Fruit fly (Drosophila melanogaster): ENCODE data around the gene CG6761.
A peak's percentile ranks its signal among the peaks of the same experiment; 100 is the strongest.

CG6761 gene

dm6 chr3L:9696650-9697526, 6.5 kb downstream of the CG6761 start, which contains the start of gene Prps (continued):
- peak; percentile 41 for TF ChIP-seq gsb-n (tag; optimal IDR thresholded peaks at IDR 0.05)
- TF ChIP-seq abd-A (tag; optimal IDR thresholded peaks at IDR 0.05): peak; percentile 88
- TF ChIP-seq CG11723 (GFP tag; optimal IDR thresholded peaks at IDR 0.05): peak; percentile 42
- peak; percentile 97 for TF ChIP-seq CG3163 (GFP tag; optimal IDR thresholded peaks at IDR 0.05)
- peak; percentile 81 for TF ChIP-seq ttk (GFP tag; IDR thresholded peaks at IDR 0.05)
- TF ChIP-seq btn (GFP tag; optimal IDR thresholded peaks at IDR 0.05): peak; percentile 65
- TF ChIP-seq CG3281 (GFP tag; optimal IDR thresholded peaks at IDR 0.05): peak; percentile 77
- no peak for TF ChIP-seq jigr1 (GFP tag; IDR thresholded peaks at IDR 0.05)
- TF ChIP-seq ham (GFP tag; IDR thresholded peaks at IDR 0.05): peak; percentile 18; the same call in 1 of the 2 replicates
- peak; percentile 84 for TF ChIP-seq CrebB (tag; optimal IDR thresholded peaks at IDR 0.05)
- TF ChIP-seq az2 (GFP tag; optimal IDR thresholded peaks at IDR 0.05): peak; percentile 74
- TF ChIP-seq prd (optimal IDR thresholded peaks at IDR 0.05): no peak
- peak; percentile 81 for TF ChIP-seq prd (GFP tag; IDR thresholded peaks at IDR 0.05)
- TF ChIP-seq fd64A (GFP tag; optimal IDR thresholded peaks at IDR 0.05): peak; percentile 40
- TF ChIP-seq HHEX (GFP tag; optimal IDR thresholded peaks at IDR 0.05): peak; percentile 76
- peak; percentile 68 for TF ChIP-seq Dek (tag; optimal IDR thresholded peaks at IDR 0.05)
- peak; percentile 76 for TF ChIP-seq tap (tag; optimal IDR thresholded peaks at IDR 0.05)
- peak; percentile 36 for TF ChIP-seq Abd-B (GFP tag; optimal IDR thresholded peaks at IDR 0.05)
- TF ChIP-seq ranshi (GFP tag; IDR thresholded peaks at IDR 0.05): peak; percentile 85
- TF ChIP-seq Gug (GFP tag; IDR thresholded peaks at IDR 0.05): peak; percentile 78
- TF ChIP-seq CG2199 (GFP tag; IDR thresholded peaks at IDR 0.05): no peak
- TF ChIP-seq CG34376 (GFP tag; optimal IDR thresholded peaks at IDR 0.05): peak; percentile 79
- TF ChIP-seq CG4707 (GFP tag; optimal IDR thresholded peaks at IDR 0.05): no peak
- peak; percentile 73 for TF ChIP-seq CG11696 (GFP tag; IDR thresholded peaks at IDR 0.05)
- peak; percentile 90 for TF ChIP-seq nom (GFP tag; optimal IDR thresholded peaks at IDR 0.05)
- TF ChIP-seq MBD-R2 (GFP tag; IDR thresholded peaks at IDR 0.05): peak; percentile 51; the same call in 1 of the 2 replicates
- peak; percentile 63; the same call in 1 of the 2 replicates for TF ChIP-seq seq (GFP tag; IDR thresholded peaks at IDR 0.05)
- TF ChIP-seq CG7556 (GFP tag; optimal IDR thresholded peaks at IDR 0.05): peak; percentile 44
- peak; percentile 91 for TF ChIP-seq chm (GFP tag; IDR thresholded peaks at IDR 0.05)
- TF ChIP-seq Tbp (GFP tag; optimal IDR thresholded peaks at IDR 0.05): no peak
- TF ChIP-seq CG17186 (GFP tag; optimal IDR thresholded peaks at IDR 0.05): no peak
- peak; percentile 65; the same call in 1 of the 2 replicates for TF ChIP-seq rib (GFP tag; IDR thresholded peaks at IDR 0.05)
- TF ChIP-seq Hr39 (optimal IDR thresholded peaks at IDR 0.05): no peak
- TF ChIP-seq CG10274 (GFP tag; optimal IDR thresholded peaks at IDR 0.05): no peak
- peak; percentile 58 for TF ChIP-seq Myb (GFP tag; optimal IDR thresholded peaks at IDR 0.05)
- TF ChIP-seq GATAe (GFP tag; conservative IDR thresholded peaks at IDR 0.05): peak; percentile 49; the same call in 1 of the 2 replicates
- peak; percentile 43; the same call in 1 of the 3 replicates for TF ChIP-seq CG11560 (tag; IDR thresholded peaks at IDR 0.05)
- no peak for TF ChIP-seq sc (optimal IDR thresholded peaks at IDR 0.05)
- TF ChIP-seq sc (GFP tag; optimal IDR thresholded peaks at IDR 0.05): peak; percentile 21
- peak; percentile 7 for TF ChIP-seq Nf-YB (GFP tag; optimal IDR thresholded peaks at IDR 0.05)
- TF ChIP-seq C15 (GFP tag; IDR thresholded peaks at IDR 0.05): peak; percentile 64; the same call in 1 of the 3 replicates
- TF ChIP-seq CG6254 (GFP tag; optimal IDR thresholded peaks at IDR 0.05): peak; percentile 62
- TF ChIP-seq gfzf (GFP tag; optimal IDR thresholded peaks at IDR 0.05): no peak
- TF ChIP-seq Side (GFP tag; optimal IDR thresholded peaks at IDR 0.05): peak; percentile 79
- TF ChIP-seq Lim3 (GFP tag; IDR thresholded peaks at IDR 0.05): no peak
- TF ChIP-seq wek (GFP tag; optimal IDR thresholded peaks at IDR 0.05): peak; percentile 42
- peak; percentile 63 for TF ChIP-seq Chrac-16 (GFP tag; optimal IDR thresholded peaks at IDR 0.05)
- TF ChIP-seq CG31388 (GFP tag; optimal IDR thresholded peaks at IDR 0.05): no peak
- TF ChIP-seq eve (GFP tag; optimal IDR thresholded peaks at IDR 0.05): no peak
- peak; percentile 54 for TF ChIP-seq CG18764 (GFP tag; optimal IDR thresholded peaks at IDR 0.05)
